Worm (Caenorhabditis elegans): ENCODE measurements around the gene C01G10.18.

The C01G10.18 gene

ce11 chrV:15065837-15066348 is 22.6 kb downstream of the C01G10.18 start, which contains the start of gene otub-1:
TSS of gene otub-1 (plus strand) at chrV:15066298.
- no peak for TF ChIP-seq ref-1 (GFP tag; conservative IDR thresholded peaks at IDR 0.05)
- no peak for TF ChIP-seq ztf-29 (GFP tag; IDR thresholded peaks at IDR 0.05)
- TF ChIP-seq tab-1 (GFP tag; IDR thresholded peaks at IDR 0.05), result no peak
- TF ChIP-seq T22C8.4 (GFP tag; IDR thresholded peaks at IDR 0.05), result no peak
- no peak for TF ChIP-seq med-1 (GFP tag; optimal IDR thresholded peaks at IDR 0.05; ENCODE audit: insufficient read depth)
- TF ChIP-seq cog-1 (tag; optimal IDR thresholded peaks at IDR 0.05), result no peak
- no peak for TF ChIP-seq ztf-23 (GFP tag; IDR thresholded peaks at IDR 0.05)
- no peak for TF ChIP-seq flt-1 (GFP tag; IDR thresholded peaks at IDR 0.05)
- no peak for TF ChIP-seq klf-2 (GFP tag; conservative IDR thresholded peaks at IDR 0.05)

ce11 chrV:15065068-15065744 is 23.3 kb downstream of the C01G10.18 start, which contains the start of gene C25D7.9:
TSS of gene C25D7.9 (plus strand) at chrV:15065135.
- peak; percentile 82 for TF ChIP-seq T22C8.4 (GFP tag; IDR thresholded peaks at IDR 0.05)
- no peak for TF ChIP-seq ref-1 (GFP tag; conservative IDR thresholded peaks at IDR 0.05)

ce11 chrV:15063987-15064386 is 24.5 kb downstream of the C01G10.18 start, which contains the start of gene rap-2:
TSS of gene rap-2 (minus strand) at chrV:15064087.
- TF ChIP-seq tab-1 (GFP tag; IDR thresholded peaks at IDR 0.05), result no peak
- no peak for TF ChIP-seq med-1 (GFP tag; optimal IDR thresholded peaks at IDR 0.05; ENCODE audit: insufficient read depth)
- no peak for TF ChIP-seq T22C8.4 (GFP tag; IDR thresholded peaks at IDR 0.05)
- no peak for TF ChIP-seq ref-1 (GFP tag; conservative IDR thresholded peaks at IDR 0.05)
- TF ChIP-seq cog-1 (tag; optimal IDR thresholded peaks at IDR 0.05), result no peak
- no peak for TF ChIP-seq ztf-23 (GFP tag; IDR thresholded peaks at IDR 0.05)
- TF ChIP-seq ztf-29 (GFP tag; IDR thresholded peaks at IDR 0.05), result no peak
- no peak for TF ChIP-seq klf-2 (GFP tag; conservative IDR thresholded peaks at IDR 0.05)
- TF ChIP-seq flt-1 (GFP tag; IDR thresholded peaks at IDR 0.05), result no peak

- TF ChIP-seq klf-2 (GFP tag; conservative IDR thresholded peaks at IDR 0.05), result no peak
- no peak for TF ChIP-seq med-1 (GFP tag; optimal IDR thresholded peaks at IDR 0.05; ENCODE audit: insufficient read depth)
- TF ChIP-seq flt-1 (GFP tag; IDR thresholded peaks at IDR 0.05), result no peak
- TF ChIP-seq ref-1 (GFP tag; conservative IDR thresholded peaks at IDR 0.05), result no peak
- TF ChIP-seq ztf-29 (GFP tag; IDR thresholded peaks at IDR 0.05), result no peak
- TF ChIP-seq cog-1 (tag; optimal IDR thresholded peaks at IDR 0.05), result no peak
- TF ChIP-seq tab-1 (GFP tag; IDR thresholded peaks at IDR 0.05), result no peak
- no peak for TF ChIP-seq ztf-23 (GFP tag; IDR thresholded peaks at IDR 0.05)
- TF ChIP-seq T22C8.4 (GFP tag; IDR thresholded peaks at IDR 0.05), result no peak
These were observed 27.9 kb downstream of the C01G10.18 start for ce11 chrV:15060595-15060994.

- TF ChIP-seq tab-1 (GFP tag; IDR thresholded peaks at IDR 0.05), result no peak
- TF ChIP-seq med-1 (GFP tag; optimal IDR thresholded peaks at IDR 0.05; ENCODE audit: insufficient read depth), result no peak
- TF ChIP-seq ztf-29 (GFP tag; IDR thresholded peaks at IDR 0.05), result no peak
- no peak for TF ChIP-seq ref-1 (GFP tag; conservative IDR thresholded peaks at IDR 0.05)
- TF ChIP-seq cog-1 (tag; optimal IDR thresholded peaks at IDR 0.05), result no peak
- TF ChIP-seq flt-1 (GFP tag; IDR thresholded peaks at IDR 0.05), result no peak
- no peak for TF ChIP-seq ztf-23 (GFP tag; IDR thresholded peaks at IDR 0.05)
- TF ChIP-seq T22C8.4 (GFP tag; IDR thresholded peaks at IDR 0.05), result no peak
- no peak for TF ChIP-seq klf-2 (GFP tag; conservative IDR thresholded peaks at IDR 0.05)
These were observed 29.0 kb downstream of the C01G10.18 start, which contains the start of the genes mcm-3 and C25D7.15 for ce11 chrV:15059534-15059933. TSS of gene mcm-3 (minus strand) at chrV:15059599. TSS of gene C25D7.15 (plus strand) at chrV:15059808.

ce11 chrV:15058965-15059364 is 29.5 kb downstream of the C01G10.18 start:
- TF ChIP-seq T22C8.4 (GFP tag; IDR thresholded peaks at IDR 0.05) (no peak), klf-2 (GFP tag; conservative IDR thresholded peaks at IDR 0.05) (no peak), ref-1 (GFP tag; conservative IDR thresholded peaks at IDR 0.05) (no peak), tab-1 (GFP tag; IDR thresholded peaks at IDR 0.05) (no peak), ztf-23 (GFP tag; IDR thresholded peaks at IDR 0.05) (no peak), med-1 (GFP tag; optimal IDR thresholded peaks at IDR 0.05; ENCODE audit: insufficient read depth) (no peak), flt-1 (GFP tag; IDR thresholded peaks at IDR 0.05) (no peak), cog-1 (tag; optimal IDR thresholded peaks at IDR 0.05) (no peak), ztf-29 (GFP tag; IDR thresholded peaks at IDR 0.05) (no peak)

ce11 chrV:15058423-15058822 is 30.1 kb downstream of the C01G10.18 start:
- TF ChIP-seq cog-1 (tag; optimal IDR thresholded peaks at IDR 0.05) (no peak), klf-2 (GFP tag; conservative IDR thresholded peaks at IDR 0.05) (no peak), med-1 (GFP tag; optimal IDR thresholded peaks at IDR 0.05; ENCODE audit: insufficient read depth) (no peak), flt-1 (GFP tag; IDR thresholded peaks at IDR 0.05) (no peak), tab-1 (GFP tag; IDR thresholded peaks at IDR 0.05) (no peak), ref-1 (GFP tag; conservative IDR thresholded peaks at IDR 0.05) (no peak), ztf-29 (GFP tag; IDR thresholded peaks at IDR 0.05) (no peak), T22C8.4 (GFP tag; IDR thresholded peaks at IDR 0.05) (no peak), ztf-23 (GFP tag; IDR thresholded peaks at IDR 0.05) (no peak)

- TF ChIP-seq med-1 (GFP tag; optimal IDR thresholded peaks at IDR 0.05; ENCODE audit: insufficient read depth), result no peak
- TF ChIP-seq ref-1 (GFP tag; conservative IDR thresholded peaks at IDR 0.05), result no peak
- TF ChIP-seq ztf-29 (GFP tag; IDR thresholded peaks at IDR 0.05), result no peak
- no peak for TF ChIP-seq klf-2 (GFP tag; conservative IDR thresholded peaks at IDR 0.05)
- no peak for TF ChIP-seq flt-1 (GFP tag; IDR thresholded peaks at IDR 0.05)
- TF ChIP-seq ztf-23 (GFP tag; IDR thresholded peaks at IDR 0.05), result no peak
- TF ChIP-seq T22C8.4 (GFP tag; IDR thresholded peaks at IDR 0.05), result no peak
- TF ChIP-seq tab-1 (GFP tag; IDR thresholded peaks at IDR 0.05), result no peak
- no peak for TF ChIP-seq cog-1 (tag; optimal IDR thresholded peaks at IDR 0.05)
These were observed 30.8 kb downstream of the C01G10.18 start for ce11 chrV:15057724-15058123.

ce11 chrV:15056346-15056839 is 32.1 kb downstream of the C01G10.18 start:
- TF ChIP-seq ztf-23 (GFP tag; IDR thresholded peaks at IDR 0.05) (no peak), ztf-29 (GFP tag; IDR thresholded peaks at IDR 0.05) (no peak), med-1 (GFP tag; optimal IDR thresholded peaks at IDR 0.05; ENCODE audit: insufficient read depth) (no peak), cog-1 (tag; optimal IDR thresholded peaks at IDR 0.05) (no peak), ref-1 (GFP tag; conservative IDR thresholded peaks at IDR 0.05) (no peak), T22C8.4 (GFP tag; IDR thresholded peaks at IDR 0.05) (no peak), tab-1 (GFP tag; IDR thresholded peaks at IDR 0.05) (no peak), klf-2 (GFP tag; conservative IDR thresholded peaks at IDR 0.05) (no peak), flt-1 (GFP tag; IDR thresholded peaks at IDR 0.05) (no peak)
